Worm (Caenorhabditis elegans) whole organism, L3 larva: Measurements from ENCODE around the gene stc-1.

Experiments
- ceh-82 ChIP-seq: fragments of 150-350 bp; optimal IDR thresholded peaks from 2 replicates; lab custom pipeline; 2014; ENCODE audit warnings: missing biosample characterization, missing genetic modification characterization
- mdl-1 ChIP-seq: fragments of 150-350 bp; optimal IDR thresholded peaks from 2 replicates; lab custom pipeline; 2014; ENCODE audit warnings: missing biosample characterization, missing genetic modification characterization
- nhr-11 ChIP-seq: fragments of 150-350 bp; optimal IDR thresholded peaks from 2 replicates; lab custom pipeline; 2014; ENCODE audit warnings: missing biosample characterization, missing genetic modification characterization
- nhr-237 ChIP-seq: fragments of 150-350 bp; optimal IDR thresholded peaks from 2 replicates; lab custom pipeline; 2014; ENCODE audit warnings: missing biosample characterization, missing genetic modification characterization
- pha-4 ChIP-seq: fragments of 150-350 bp; optimal IDR thresholded peaks from 2 replicates; lab custom pipeline; 2014; ENCODE audit warnings: missing biosample characterization, missing genetic modification reagents, missing genetic modification characterization
- pqm-1 ChIP-seq: fragments of 150-350 bp; optimal IDR thresholded peaks from 2 replicates; lab custom pipeline; 2017; ENCODE audit warnings: missing biosample characterization, missing genetic modification characterization, inconsistent platforms

ce11 chrII:8610085-8610484, 44.1 kb upstream of the stc-1 start, which contains the start of gene F28C6.9:
- TF ChIP-seq nhr-237 (tag; lab: Kevin White, UChicago): no peak
- TF ChIP-seq pqm-1: no peak
- no peak for TF ChIP-seq nhr-11 (tag; lab: Kevin White, UChicago)
- no peak for TF ChIP-seq pha-4 (tag; lab: Kevin White, UChicago)
- no peak for TF ChIP-seq mdl-1 (tag; lab: Kevin White, UChicago)
- no peak for TF ChIP-seq ceh-82 (tag; lab: Kevin White, UChicago)
